Worm (Caenorhabditis elegans) whole organism, L4 larva: ENCODE measurements around the gene lpr-5.

ENCODE experiments used
- lir-3 ChIP-seq: sonication (generic microtip); optimal IDR thresholded peaks from 2 replicates; lab custom pipeline; 2016; ENCODE audit warnings: mild to moderate bottlenecking, missing genetic modification characterization, missing compliant biosample characterization
- skn-1 ChIP-seq: fragments of 150-350 bp; optimal IDR thresholded peaks from 2 replicates; lab custom pipeline; 2014; ENCODE audit warnings: missing biosample characterization, missing genetic modification characterization
- unc-39 ChIP-seq: sonication (generic microtip); optimal IDR thresholded peaks from 2 replicates; lab custom pipeline; 2017; ENCODE audit warnings: missing biosample characterization, missing genetic modification characterization
- ztf-7 ChIP-seq: fragments of 150-350 bp; optimal IDR thresholded peaks from 2 replicates; lab custom pipeline; 2014; ENCODE audit warnings: missing biosample characterization, missing genetic modification characterization

DNA sequence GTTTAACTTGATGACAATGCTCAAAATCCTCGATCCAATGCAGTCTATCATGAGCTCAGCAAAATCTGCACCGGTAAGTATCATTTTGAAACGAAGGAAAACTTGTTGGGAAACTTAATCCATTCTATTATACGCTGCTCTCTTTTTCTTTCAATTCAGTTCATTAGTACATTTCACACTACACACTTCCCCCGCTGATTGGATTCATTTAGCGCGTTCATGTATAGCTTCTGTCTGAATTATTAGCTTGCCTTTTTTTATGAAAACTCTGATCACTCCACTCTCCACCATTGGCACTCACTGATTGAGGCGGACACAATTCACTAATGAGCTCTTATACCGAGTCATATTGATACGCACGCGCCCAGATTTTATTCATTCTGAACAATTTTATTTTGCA, 23.7 kb upstream of the lpr-5 start:
- TF ChIP-seq ztf-7 (tag; lab: Kevin White, UChicago) = no peak
- no peak for TF ChIP-seq unc-39 (tag; lab: Kevin White, UChicago)
- no peak for TF ChIP-seq skn-1 (tag; lab: Kevin White, UChicago)
- no peak for TF ChIP-seq lir-3 (tag; lab: Kevin White, UChicago)
